Worm (Caenorhabditis elegans) whole organism, L4/young adult: ENCODE data around the gene Y54G2A.45.

ENCODE experiments used
- W03F9.2 ChIP-seq: fragments of 150-350 bp; optimal IDR thresholded peaks from 2 replicates; lab custom pipeline; 2014; ENCODE audit warnings: missing biosample characterization, missing genetic modification characterization
- dao-5 ChIP-seq: sonication (generic microtip); optimal IDR thresholded peaks from 2 replicates; lab custom pipeline; 2016; ENCODE audit warnings: missing genotype, missing genetic modification characterization, moderate library complexity, missing compliant biosample characterization
- him-1 ChIP-seq: sonication (generic microtip); optimal IDR thresholded peaks from 2 replicates; lab custom pipeline; 2016; ENCODE audit warnings: missing genotype, missing genetic modification reagents, missing genetic modification characterization, missing compliant biosample characterization

ce11 chrIV:2835364-2835763, 29.7 kb downstream of the Y54G2A.45 start, which contains the start of gene clec-82:
- TF ChIP-seq W03F9.2 (tag; lab: Kevin White, UChicago) (no peak), dao-5 (tag; lab: Kevin White, UChicago) (no peak), him-1 (tag; lab: Kevin White, UChicago) (no peak)
